Fruit fly (Drosophila melanogaster) whole organism, prepupa: ENCODE data around the gene CG13998.
A peak's percentile ranks its signal among the peaks of the same experiment; 100 is the strongest.

Source experiments
- Blimp-1 ChIP-seq: fragments of 200-800 bp; sonication (Bioruptor generic); optimal IDR thresholded peaks from 3 replicates; lab custom pipeline; 2017; ENCODE audit warnings: missing biosample characterization, missing genetic modification characterization, mild to moderate bottlenecking, moderate library complexity, missing genetic modification reagents
- CG10631 ChIP-seq: fragments of 200-800 bp; sonication (Bioruptor generic); optimal IDR thresholded peaks from 2 replicates; lab custom pipeline; 2016; ENCODE audit warnings: missing biosample characterization, missing genetic modification characterization
- CG11294 ChIP-seq: fragments of 200-800 bp; sonication (Bioruptor generic); IDR thresholded peaks from 2 replicates; pipeline ENCODE4 v1.3.6; 2022; ENCODE audit warnings: missing biosample characterization, missing genetic modification characterization
- CG11902 ChIP-seq: fragments of 200-800 bp; sonication (Bioruptor generic); optimal IDR thresholded peaks from 3 replicates; lab custom pipeline; 2016; ENCODE audit warnings: missing biosample characterization, missing genetic modification characterization
- CG15336 ChIP-seq: fragments of 200-800 bp; sonication (Bioruptor generic); IDR thresholded peaks from 2 replicates; pipeline ENCODE4 v1.3.6; 2022; ENCODE audit warnings: missing biosample characterization, missing genetic modification characterization
- CG16779 ChIP-seq: fragments of 200-800 bp; sonication (Bioruptor generic); optimal IDR thresholded peaks from 3 replicates; lab custom pipeline; 2017; ENCODE audit warnings: missing biosample characterization, mild to moderate bottlenecking, missing genetic modification characterization
- CG3032 ChIP-seq: fragments of 200-800 bp; optimal IDR thresholded peaks from 2 replicates; lab custom pipeline; 2019; ENCODE audit warnings: missing biosample characterization, mild to moderate bottlenecking, missing genetic modification characterization, moderate library complexity
- CG31627 ChIP-seq: fragments of 200-800 bp; sonication (Bioruptor generic); optimal IDR thresholded peaks from 3 replicates; lab custom pipeline; 2016; ENCODE audit warnings: missing biosample characterization, missing genetic modification characterization
- CG32006 ChIP-seq: fragments of 200-800 bp; sonication (Bioruptor generic); optimal IDR thresholded peaks from 3 replicates; lab custom pipeline; 2017; ENCODE audit warnings: missing biosample characterization, mild to moderate bottlenecking, missing genetic modification characterization
- CG34406 ChIP-seq: fragments of 200-800 bp; sonication (Bioruptor generic); optimal IDR thresholded peaks from 3 replicates; lab custom pipeline; 2016; ENCODE audit warnings: missing biosample characterization, missing genetic modification characterization
- CG3919 ChIP-seq: fragments of 200-800 bp; sonication (Bioruptor generic); optimal IDR thresholded peaks from 3 replicates; lab custom pipeline; 2016; ENCODE audit warnings: missing biosample characterization, missing genetic modification characterization
- CG4318 ChIP-seq: fragments of 200-800 bp; sonication (Bioruptor generic); optimal IDR thresholded peaks from 3 replicates; lab custom pipeline; 2017; ENCODE audit warnings: missing biosample characterization, mild to moderate bottlenecking, missing genetic modification characterization
- CG6163 ChIP-seq: fragments of 200-800 bp; sonication (Bioruptor generic); IDR thresholded peaks from 3 replicates; pipeline ENCODE4 v1.3.6; 2022; ENCODE audit warnings: missing biosample characterization, missing genetic modification characterization
- CG6792 ChIP-seq: fragments of 200-800 bp; sonication (Bioruptor generic); optimal IDR thresholded peaks from 3 replicates; lab custom pipeline; 2016; ENCODE audit warnings: missing biosample characterization, missing genetic modification characterization
- CG6854 ChIP-seq: fragments of 200-800 bp; sonication (Bioruptor generic); optimal IDR thresholded peaks from 2 replicates; lab custom pipeline; 2017; ENCODE audit warnings: missing biosample characterization, mild to moderate bottlenecking, missing genetic modification characterization
- CG7368 ChIP-seq: fragments of 200-800 bp; sonication (Bioruptor generic); optimal IDR thresholded peaks from 3 replicates; lab custom pipeline; 2016; ENCODE audit warnings: missing biosample characterization, missing genetic modification characterization
- CG8119 ChIP-seq: fragments of 200-800 bp; sonication (Bioruptor generic); IDR thresholded peaks from 3 replicates; pipeline ENCODE4 v1.3.6; 2022; ENCODE audit warnings: missing biosample characterization, missing genetic modification characterization
- CG8319 ChIP-seq: fragments of 200-800 bp; sonication (Bioruptor generic); optimal IDR thresholded peaks from 3 replicates; lab custom pipeline; 2016; ENCODE audit warnings: missing biosample characterization, missing genetic modification characterization
- CG9139 ChIP-seq: fragments of 200-800 bp; sonication (Bioruptor generic); optimal IDR thresholded peaks from 3 replicates; lab custom pipeline; 2017; ENCODE audit warnings: missing biosample characterization, mild to moderate bottlenecking, missing genetic modification characterization
- Eip75B ChIP-seq: fragments of 200-800 bp; sonication (Bioruptor generic); optimal IDR thresholded peaks from 3 replicates; lab custom pipeline; 2016; ENCODE audit warnings: missing biosample characterization, missing genetic modification characterization
- Eip78C ChIP-seq: fragments of 200-800 bp; sonication (Bioruptor generic); peaks from one replicate; lab custom pipeline; 2016; ENCODE audit warnings: missing biosample characterization, missing genetic modification characterization
- Ets96B ChIP-seq: fragments of 200-800 bp; optimal IDR thresholded peaks from 2 replicates; lab custom pipeline; 2019; ENCODE audit warnings: missing biosample characterization, mild to moderate bottlenecking, missing genetic modification characterization, moderate library complexity
- Gug ChIP-seq: fragments of 200-800 bp; sonication (Bioruptor generic); IDR thresholded peaks from 2 replicates; pipeline ENCODE4 v1.3.6; 2022; ENCODE audit warnings: missing biosample characterization, missing genetic modification characterization
- Hr38 ChIP-seq: sonication (Bioruptor generic); optimal IDR thresholded peaks from 2 replicates; lab custom pipeline; 2016; ENCODE audit warnings: missing biosample characterization, missing genetic modification characterization
- Hr39 ChIP-seq: fragments of 200-800 bp; sonication (Bioruptor generic); optimal IDR thresholded peaks from 2 replicates; lab custom pipeline; 2016; ENCODE audit warnings: missing biosample characterization, missing genetic modification characterization
- Lpt ChIP-seq: fragments of 200-800 bp; sonication (Bioruptor generic); optimal IDR thresholded peaks from 3 replicates; lab custom pipeline; 2016; ENCODE audit warnings: missing biosample characterization, missing genetic modification characterization
- Met ChIP-seq: fragments of 200-800 bp; sonication (Bioruptor generic); optimal IDR thresholded peaks from 3 replicates; lab custom pipeline; 2016; ENCODE audit warnings: missing biosample characterization, missing genetic modification characterization
- OdsH ChIP-seq: fragments of 200-800 bp; sonication (Bioruptor generic); optimal IDR thresholded peaks from 3 replicates; lab custom pipeline; 2016; ENCODE audit warnings: missing biosample characterization, missing genetic modification characterization
- Smox ChIP-seq: fragments of 200-800 bp; sonication (Bioruptor generic); optimal IDR thresholded peaks from 3 replicates; lab custom pipeline; 2016; ENCODE audit warnings: missing biosample characterization, missing genetic modification characterization
- Sox102F ChIP-seq: fragments of 200-800 bp; sonication (Bioruptor generic); optimal IDR thresholded peaks from 2 replicates; lab custom pipeline; 2016; ENCODE audit warnings: missing biosample characterization, mild to moderate bottlenecking, missing genetic modification characterization
- Sox14 ChIP-seq: fragments of 200-800 bp; sonication (Bioruptor generic); optimal IDR thresholded peaks from 3 replicates; lab custom pipeline; 2016; ENCODE audit warnings: missing biosample characterization, missing genetic modification characterization
- Sox15 ChIP-seq: fragments of 200-800 bp; sonication (Bioruptor generic); optimal IDR thresholded peaks from 3 replicates; lab custom pipeline; 2016; ENCODE audit warnings: missing biosample characterization, missing genetic modification characterization
- achi ChIP-seq: fragments of 200-800 bp; sonication (Bioruptor generic); optimal IDR thresholded peaks from 3 replicates; lab custom pipeline; 2016; ENCODE audit warnings: missing biosample characterization, missing genetic modification characterization
- acj6 ChIP-seq: fragments of 200-800 bp; sonication (Bioruptor generic); optimal IDR thresholded peaks from 3 replicates; lab custom pipeline; 2016; ENCODE audit warnings: missing biosample characterization, missing genetic modification characterization
- cyc ChIP-seq: fragments of 200-800 bp; sonication (Bioruptor generic); optimal IDR thresholded peaks from 3 replicates; lab custom pipeline; 2016; ENCODE audit warnings: missing biosample characterization, missing genetic modification characterization
- eg ChIP-seq: fragments of 200-800 bp; sonication (Bioruptor generic); IDR thresholded peaks from 3 replicates; pipeline ENCODE4 v1.3.6; 2022; ENCODE audit warnings: missing biosample characterization, missing genetic modification characterization
- esn ChIP-seq: fragments of 200-800 bp; sonication (Bioruptor generic); optimal IDR thresholded peaks from 2 replicates; lab custom pipeline; 2016; ENCODE audit warnings: missing biosample characterization, mild to moderate bottlenecking, missing genetic modification characterization, moderate library complexity
- fd59A ChIP-seq: fragments of 200-800 bp; sonication (Bioruptor generic); optimal IDR thresholded peaks from 2 replicates; lab custom pipeline; 2017; ENCODE audit warnings: missing biosample characterization, mild to moderate bottlenecking, missing genetic modification characterization, missing genetic modification reagents
- net ChIP-seq: fragments of 200-800 bp; sonication (Bioruptor generic); optimal IDR thresholded peaks from 3 replicates; lab custom pipeline; 2016; ENCODE audit warnings: missing biosample characterization, missing genetic modification characterization
- pdm3 ChIP-seq: fragments of 200-800 bp; sonication (Bioruptor generic); optimal IDR thresholded peaks from 3 replicates; lab custom pipeline; 2016; ENCODE audit warnings: missing biosample characterization, missing genetic modification characterization
- salr ChIP-seq, 2 experiments: fragments of 200-800 bp; sonication (Bioruptor generic); optimal IDR thresholded peaks; 3 replicates each; lab custom pipeline; 2016 to 2018; ENCODE audit warnings: missing biosample characterization in 2 of 2, missing genetic modification characterization in 2 of 2, mild to moderate bottlenecking in 1 of 2
- ss ChIP-seq, 2 experiments: fragments of 200-800 bp; sonication (Bioruptor generic); optimal IDR thresholded peaks; 2 replicates in 1 of 2; 3 replicates in 1 of 2; lab custom pipeline; 2017 to 2018; ENCODE audit warnings: mild to moderate bottlenecking in 2 of 2, missing biosample characterization in 2 of 2, missing genetic modification characterization in 2 of 2, moderate library complexity in 1 of 2
- svp ChIP-seq: fragments of 200-800 bp; sonication (Bioruptor generic); peaks from one replicate; lab custom pipeline; 2016; ENCODE audit warnings: missing biosample characterization, missing genetic modification characterization
- topi ChIP-seq: fragments of 200-800 bp; sonication (Bioruptor generic); optimal IDR thresholded peaks from 3 replicates; lab custom pipeline; 2016; ENCODE audit warnings: missing biosample characterization, missing genetic modification characterization
- vri ChIP-seq: fragments of 200-800 bp; sonication (Bioruptor generic); optimal IDR thresholded peaks from 3 replicates; lab custom pipeline; 2016; ENCODE audit warnings: missing biosample characterization, mild to moderate bottlenecking, missing genetic modification characterization

The CG13998 gene

DNA sequence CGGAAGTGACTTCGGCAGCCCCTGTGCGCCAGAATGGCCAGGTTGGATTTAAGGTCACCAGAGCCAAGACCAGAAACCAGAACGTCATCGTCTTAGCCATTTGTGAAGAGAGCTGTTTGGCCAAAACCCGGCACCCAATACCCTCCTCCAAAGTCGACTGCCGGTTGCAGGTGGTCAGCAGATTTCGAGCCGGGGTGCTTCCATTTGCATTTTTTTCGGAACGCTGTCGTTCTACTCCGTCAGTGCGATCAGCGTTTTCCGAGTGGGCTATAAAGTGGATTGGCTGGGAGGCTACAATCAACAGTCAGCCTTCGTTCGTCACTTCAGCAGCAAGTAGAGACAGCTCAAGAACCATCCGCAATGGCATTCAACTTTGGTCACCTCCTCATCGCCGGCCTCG is at the start of gene CG13998, which contains the start of gene Vm26Ab:
TSS of gene CG13998 (minus strand) at position 114 of the 400 bp plus-strand sequence.
TSS of gene Vm26Ab (plus strand) at position 299 of the 400 bp plus-strand sequence.
- TF ChIP-seq fd59A (GFP tag; lab: Kevin White, UChicago) (no peak), eg (no peak), vri (GFP tag; lab: Kevin White, UChicago) (no peak), salr (GFP tag; optimal IDR thresholded peaks at IDR 0.05; lab: Kevin White, UChicago) (no peak), Blimp-1 (GFP tag; lab: Kevin White, UChicago) (no peak), Lpt (GFP tag; lab: Kevin White, UChicago) (no peak), Hr38 (no peak)

DNA sequence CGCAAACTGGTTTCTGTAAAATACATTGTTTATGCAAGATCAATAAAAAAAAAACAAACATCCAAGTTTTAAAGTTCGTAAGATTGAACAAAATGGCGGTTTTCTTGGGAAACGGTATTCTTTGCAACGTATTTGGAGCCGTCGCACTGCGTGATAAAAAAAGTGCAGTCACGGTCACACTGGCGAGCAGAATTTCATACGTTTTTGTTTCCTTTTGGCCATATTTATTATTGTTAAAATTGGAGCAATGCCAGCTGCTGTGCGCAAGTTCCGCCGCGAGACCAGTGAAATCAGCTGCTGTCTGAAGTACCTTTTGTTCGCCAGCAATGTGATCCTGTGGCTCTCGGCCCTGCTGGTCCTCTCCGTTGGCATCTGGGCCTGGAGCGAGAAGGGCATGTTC is 43.4 kb upstream of the CG13998 start, which contains the start of gene Tsp26A:
TSS of gene Tsp26A (plus strand) at position 164 of the 400 bp plus-strand sequence.
- TF ChIP-seq esn (GFP tag; lab: Kevin White, UChicago) = peak; percentile 9
- no peak for TF ChIP-seq CG3919
- TF ChIP-seq cyc (GFP tag; lab: Kevin White, UChicago) = no peak
- no peak for TF ChIP-seq CG7368
- TF ChIP-seq achi (GFP tag; lab: Kevin White, UChicago) = no peak
- TF ChIP-seq CG31627 (GFP tag; lab: Kevin White, UChicago) = no peak
- no peak for TF ChIP-seq Blimp-1 (GFP tag; lab: Kevin White, UChicago)
- TF ChIP-seq OdsH (GFP tag; lab: Kevin White, UChicago) = no peak
- TF ChIP-seq Eip78C (GFP tag; lab: Kevin White, UChicago) = peak; percentile 41
- TF ChIP-seq net (GFP tag; lab: Kevin White, UChicago) = no peak
- no peak for TF ChIP-seq CG4318 (GFP tag; lab: Kevin White, UChicago)
- no peak for TF ChIP-seq Gug
- TF ChIP-seq salr (GFP tag; optimal IDR thresholded peaks at IDR 0.05; lab: Kevin White, UChicago) = no peak
- no peak for TF ChIP-seq CG32006 (GFP tag; lab: Kevin White, UChicago)
- TF ChIP-seq CG3032 (tag; lab: Kevin White, UChicago) = no peak
- TF ChIP-seq Ets96B (tag; lab: Kevin White, UChicago) = no peak

DNA sequence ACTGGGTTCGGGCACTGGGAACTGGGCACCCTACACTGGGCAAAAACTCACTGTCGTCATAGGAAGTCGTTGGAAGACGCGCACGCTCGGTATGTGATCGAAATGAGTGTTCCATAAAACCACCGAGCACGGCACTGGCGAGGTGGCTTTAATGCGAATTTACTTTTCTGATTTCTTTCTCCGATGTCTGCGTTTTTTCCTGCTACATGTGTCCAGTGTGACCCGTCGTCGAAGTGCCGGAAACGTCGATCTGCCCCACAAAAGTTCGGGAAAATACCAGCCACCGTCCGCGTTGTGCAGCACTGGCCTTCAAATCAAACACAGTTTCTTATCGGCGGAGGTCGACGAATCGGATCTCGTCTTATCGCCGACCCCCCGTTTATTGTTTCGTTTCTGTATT is 42.6 kb upstream of the CG13998 start, which contains the start of gene Kdm5:
TSS of gene Kdm5 (minus strand) at position 255 of the 400 bp plus-strand sequence.
- TF ChIP-seq CG6163 (0 out of 3 replicates have a peak, but pooled peaks have one; percentile 16), topi (GFP tag; lab: Kevin White, UChicago) (no peak), Sox15 (GFP tag; lab: Kevin White, UChicago) (no peak), eg (peak; percentile 41; the same call in 1 of the 3 replicates), CG34406 (GFP tag; lab: Kevin White, UChicago) (no peak), ss (GFP tag; optimal IDR thresholded peaks at IDR 0.05; lab: Kevin White, UChicago) (peak in 1 of 2 experiments; percentile 7), vri (GFP tag; lab: Kevin White, UChicago) (peak; percentile 28), Smox (no peak), pdm3 (GFP tag; lab: Kevin White, UChicago) (no peak), acj6 (GFP tag; lab: Kevin White, UChicago) (no peak), CG8119 (0 out of 3 replicates have a peak, but pooled peaks have one; percentile 26), Eip75B (GFP tag; lab: Kevin White, UChicago) (peak; percentile 17), Eip78C (GFP tag; lab: Kevin White, UChicago) (peak; percentile 43), svp (GFP tag; lab: Kevin White, UChicago) (peak; percentile 96), Sox14 (peak; percentile 41), CG9139 (GFP tag; lab: Kevin White, UChicago) (no peak), CG15336 (GFP tag; lab: Robert Waterston, UW) (peak; percentile 45; the same call in 1 of the 2 replicates), CG31627 (GFP tag; lab: Kevin White, UChicago) (no peak), CG6792 (GFP tag; lab: Kevin White, UChicago) (no peak), CG10631 (GFP tag; lab: Kevin White, UChicago) (no peak), Ets96B (tag; lab: Kevin White, UChicago) (no peak), cyc (GFP tag; lab: Kevin White, UChicago) (no peak), Hr39 (GFP tag; lab: Kevin White, UChicago) (no peak), CG11902 (no peak), esn (GFP tag; lab: Kevin White, UChicago) (peak; percentile 23), Sox102F (GFP tag; lab: Kevin White, UChicago) (no peak), CG3919 (no peak), Met (GFP tag; lab: Kevin White, UChicago) (peak; percentile 17), CG16779 (tag; lab: Kevin White, UChicago) (no peak), CG32006 (GFP tag; lab: Kevin White, UChicago) (no peak), CG6854 (peak; percentile 20), CG8319 (no peak), CG11294 (GFP tag; lab: Robert Waterston, UW) (no peak)
